Worm (Caenorhabditis elegans): ENCODE results near the gene F25G6.8.

DNA sequence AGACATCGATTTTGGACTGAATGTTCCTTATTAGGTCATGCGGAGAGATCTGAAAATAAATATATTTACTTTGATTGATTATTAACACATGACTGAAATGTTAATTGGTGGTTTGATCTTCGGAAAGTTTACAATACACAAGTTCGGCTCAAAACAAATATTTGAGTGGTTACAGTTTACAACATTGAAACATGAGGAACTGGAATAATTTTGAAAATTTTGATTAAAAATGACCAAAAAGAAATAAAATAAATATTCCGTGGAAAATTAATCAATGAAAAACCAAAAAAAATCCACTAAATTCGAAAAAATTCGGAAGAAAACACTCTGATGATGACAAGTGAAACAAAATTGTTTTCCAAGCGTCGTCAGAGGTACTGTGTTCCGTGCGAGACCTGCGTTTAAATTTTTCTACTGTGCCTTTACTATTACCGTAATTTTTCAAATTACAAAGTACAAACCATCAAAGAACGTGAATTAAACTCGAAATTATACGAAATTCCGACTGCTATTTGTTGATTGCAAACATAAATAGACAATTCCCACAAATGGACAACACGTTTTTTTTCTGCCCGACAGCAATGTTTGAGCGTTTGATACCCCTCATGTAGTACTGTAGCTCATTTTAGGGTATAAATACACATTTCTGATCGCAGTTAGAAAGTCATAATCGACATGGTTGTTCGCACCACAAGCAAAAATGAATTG, 44.0 kb downstream of the F25G6.8 start, which contains the start of the genes F45F2.11 and otpl-7:
- TF ChIP-seq unc-98 (GFP tag; IDR thresholded peaks at IDR 0.05) (no peak), nhr-77 (tag; optimal IDR thresholded peaks at IDR 0.05) (no peak), zag-1 (tag; optimal IDR thresholded peaks at IDR 0.05) (no peak), nhr-12 (tag; optimal IDR thresholded peaks at IDR 0.05) (no peak), elt-2 (tag; optimal IDR thresholded peaks at IDR 0.05) (no peak), nhr-84 (tag; optimal IDR thresholded peaks at IDR 0.05) (no peak), alr-1 (tag; optimal IDR thresholded peaks at IDR 0.05; ENCODE audit: borderline replicate concordance) (no peak), elt-3 (tag; optimal IDR thresholded peaks at IDR 0.05) (no peak)

Measured in whole organism, L1 larva.